Fruit fly (Drosophila melanogaster) whole organism, pupa: ENCODE data around the gene CG5961.

Experiments
- CG10348 ChIP-seq: fragments of 200-800 bp; sonication (Bioruptor generic); IDR thresholded peaks from 2 replicates; pipeline ENCODE4 v1.3.6; 2022; ENCODE audit warnings: missing biosample characterization, missing genetic modification characterization
- CG13204 ChIP-seq: fragments of 200-800 bp; sonication (Bioruptor generic); optimal IDR thresholded peaks from 2 replicates; lab custom pipeline; 2018; ENCODE audit warnings: missing biosample characterization, mild to moderate bottlenecking, missing genetic modification characterization, moderate library complexity
- CG15710 ChIP-seq: fragments of 200-800 bp; sonication (Bioruptor generic); optimal IDR thresholded peaks from 2 replicates; lab custom pipeline; 2018; ENCODE audit warnings: missing biosample characterization, mild to moderate bottlenecking, missing genetic modification characterization, moderate library complexity
- CG17806 ChIP-seq: fragments of 200-800 bp; sonication (Bioruptor generic); optimal IDR thresholded peaks from 2 replicates; lab custom pipeline; 2018; ENCODE audit warnings: missing biosample characterization, mild to moderate bottlenecking, missing genetic modification characterization, moderate library complexity
- CG32121 ChIP-seq: fragments of 200-800 bp; sonication (Bioruptor generic); IDR thresholded peaks from 2 replicates; pipeline ENCODE4 v1.3.6; 2022; ENCODE audit warnings: missing biosample characterization, missing genetic modification characterization
- CG8159 ChIP-seq: fragments of 200-800 bp; sonication (Bioruptor generic); optimal IDR thresholded peaks from 3 replicates; lab custom pipeline; 2018; ENCODE audit warnings: missing biosample characterization, mild to moderate bottlenecking, missing genetic modification characterization, moderate library complexity
- CG8301 ChIP-seq: fragments of 200-800 bp; sonication (Bioruptor generic); optimal IDR thresholded peaks from 2 replicates; lab custom pipeline; 2018; ENCODE audit warnings: missing biosample characterization, mild to moderate bottlenecking, missing genetic modification characterization
- CG9948 ChIP-seq: fragments of 200-800 bp; sonication (Bioruptor generic); optimal IDR thresholded peaks from 2 replicates; lab custom pipeline; 2018; ENCODE audit warnings: missing biosample characterization, mild to moderate bottlenecking, missing genetic modification characterization, moderate library complexity
- D1 ChIP-seq: fragments of 200-800 bp; sonication (Bioruptor generic); optimal IDR thresholded peaks from 2 replicates; lab custom pipeline; 2018; ENCODE audit warnings: missing biosample characterization, mild to moderate bottlenecking, missing genetic modification characterization, moderate library complexity
- Ets98B ChIP-seq: fragments of 200-800 bp; sonication (Bioruptor generic); IDR thresholded peaks from 2 replicates; pipeline ENCODE4 v1.3.6; 2022; ENCODE audit warnings: missing biosample characterization, missing genetic modification characterization
- Snoo ChIP-seq: fragments of 200-800 bp; sonication (Bioruptor generic); optimal IDR thresholded peaks from 3 replicates; lab custom pipeline; 2017; ENCODE audit warnings: missing biosample characterization, mild to moderate bottlenecking, missing genetic modification characterization, inconsistent platforms
- fd96Ca ChIP-seq: fragments of 200-800 bp; sonication (Bioruptor generic); IDR thresholded peaks from 3 replicates; pipeline ENCODE4 v1.3.6; 2022; ENCODE audit warnings: missing biosample characterization, missing genetic modification characterization
- gl ChIP-seq: fragments of 200-800 bp; sonication (Bioruptor generic); optimal IDR thresholded peaks from 2 replicates; lab custom pipeline; 2018; ENCODE audit warnings: missing biosample characterization, mild to moderate bottlenecking, missing genetic modification characterization
- rn ChIP-seq: fragments of 200-800 bp; sonication (Bioruptor generic); IDR thresholded peaks from 2 replicates; pipeline ENCODE4 v1.3.6; 2022; ENCODE audit warnings: missing biosample characterization, missing genetic modification characterization

DNA sequence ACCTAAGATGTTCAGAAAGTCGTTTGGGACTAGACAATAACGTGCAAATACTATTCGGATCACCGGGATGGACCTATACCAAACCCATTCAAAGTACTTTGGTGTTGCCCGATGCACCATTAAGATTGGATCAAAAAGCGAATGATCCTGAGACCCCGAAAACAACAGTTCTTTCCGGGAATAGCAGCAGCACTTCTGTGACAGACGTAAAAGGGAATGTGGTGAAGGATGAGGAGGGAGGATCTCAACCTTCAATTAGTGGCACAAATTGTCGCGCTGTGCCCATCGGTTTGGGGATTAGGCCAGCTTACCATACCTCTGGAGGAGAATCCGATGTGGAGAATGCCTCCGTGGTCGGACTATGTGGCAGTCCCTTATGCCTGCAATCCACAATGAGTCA is 11.8 kb downstream of the CG5961 start:
- TF ChIP-seq Snoo (tag; lab: Kevin White, UChicago) = no peak
- TF ChIP-seq CG10348 (GFP tag; lab: Robert Waterston, UW) = no peak
- no peak for TF ChIP-seq CG13204
- TF ChIP-seq CG17806 = no peak
- no peak for TF ChIP-seq fd96Ca (GFP tag; lab: Robert Waterston, UW)
- no peak for TF ChIP-seq D1
- no peak for TF ChIP-seq CG32121 (GFP tag; lab: Robert Waterston, UW)
- TF ChIP-seq CG8159 = no peak
- TF ChIP-seq rn (GFP tag; lab: Robert Waterston, UW) = no peak
- no peak for TF ChIP-seq CG9948 (tag; lab: Kevin White, UChicago)
- no peak for TF ChIP-seq CG15710 (tag; lab: Kevin White, UChicago)
- TF ChIP-seq CG8301 (tag; lab: Kevin White, UChicago) = no peak
- TF ChIP-seq Ets98B (GFP tag; lab: Robert Waterston, UW) = no peak
- no peak for TF ChIP-seq gl
